Worm (Caenorhabditis elegans) whole organism, L4/young adult: ENCODE data around the gene fbxa-61.

Experiments
- W03F9.2 ChIP-seq: fragments of 150-350 bp; optimal IDR thresholded peaks from 2 replicates; lab custom pipeline; 2014; ENCODE audit warnings: missing biosample characterization, missing genetic modification characterization
- dao-5 ChIP-seq: sonication (generic microtip); optimal IDR thresholded peaks from 2 replicates; lab custom pipeline; 2016; ENCODE audit warnings: missing genotype, missing genetic modification characterization, moderate library complexity, missing compliant biosample characterization
- him-1 ChIP-seq: sonication (generic microtip); optimal IDR thresholded peaks from 2 replicates; lab custom pipeline; 2016; ENCODE audit warnings: missing genotype, missing genetic modification reagents, missing genetic modification characterization, missing compliant biosample characterization

- no peak for TF ChIP-seq dao-5 (tag; lab: Kevin White, UChicago)
- TF ChIP-seq him-1 = no peak
- no peak for TF ChIP-seq W03F9.2 (tag; lab: Kevin White, UChicago)
These were observed 7.7 kb upstream of the fbxa-61 start for ce11 chrIII:1231186-1231585.
